Fruit fly (Drosophila melanogaster) whole organism, embryonic: ENCODE results near the gene CG46467.

ENCODE experiments used
- Atf3 ChIP-seq: fragments of 200-800 bp; sonication (Bioruptor generic); optimal IDR thresholded peaks from 3 replicates; lab custom pipeline; 2016; ENCODE audit warnings: missing biosample characterization, missing genetic modification characterization
- BtbVII ChIP-seq: fragments of 200-800 bp; sonication (Bioruptor generic); optimal IDR thresholded peaks from 3 replicates; lab custom pipeline; 2017; ENCODE audit warnings: missing biosample characterization, mild to moderate bottlenecking, missing genetic modification characterization
- CG10147 ChIP-seq: fragments of 200-800 bp; sonication (Bioruptor generic); optimal IDR thresholded peaks from 2 replicates; lab custom pipeline; 2019; ENCODE audit warnings: missing biosample characterization, mild to moderate bottlenecking, missing genetic modification characterization, moderate library complexity
- CG10366 ChIP-seq: fragments of 200-800 bp; sonication (Bioruptor generic); IDR thresholded peaks from 2 replicates; pipeline ENCODE4 v1.3.6; 2022; ENCODE audit warnings: missing biosample characterization, missing genetic modification characterization
- CG12769 ChIP-seq: fragments of 200-800 bp; sonication (Bioruptor generic); optimal IDR thresholded peaks from 2 replicates; lab custom pipeline; 2019; ENCODE audit warnings: missing biosample characterization, mild to moderate bottlenecking, missing genetic modification characterization, moderate library complexity
- CG12942 ChIP-seq: fragments of 200-800 bp; sonication (Bioruptor generic); optimal IDR thresholded peaks from 3 replicates; lab custom pipeline; 2016; ENCODE audit warnings: missing biosample characterization, missing genetic modification characterization
- CG16815 ChIP-seq: fragments of 200-800 bp; sonication (Bioruptor generic); optimal IDR thresholded peaks from 3 replicates; lab custom pipeline; 2017; ENCODE audit warnings: missing biosample characterization, mild to moderate bottlenecking, missing genetic modification characterization
- CG17328 ChIP-seq: fragments of 200-800 bp; sonication (Bioruptor generic); IDR thresholded peaks from 2 replicates; pipeline ENCODE4 v1.3.6; 2022; ENCODE audit warnings: missing biosample characterization, missing genetic modification characterization
- CG17912 ChIP-seq: fragments of 200-800 bp; sonication (Bioruptor generic); optimal IDR thresholded peaks from 2 replicates; lab custom pipeline; 2018; ENCODE audit warnings: missing biosample characterization, mild to moderate bottlenecking, missing genetic modification characterization
- CG18599 ChIP-seq: fragments of 200-800 bp; sonication (Bioruptor generic); optimal IDR thresholded peaks from 3 replicates; lab custom pipeline; 2017; ENCODE audit warnings: missing biosample characterization, missing genetic modification characterization, mild to moderate bottlenecking, moderate library complexity, missing genetic modification reagents
- CG18764 ChIP-seq: fragments of 200-800 bp; sonication (Bioruptor generic); optimal IDR thresholded peaks from 3 replicates; lab custom pipeline; 2016; ENCODE audit warnings: missing biosample characterization, missing genetic modification characterization
- CG4854 ChIP-seq: fragments of 200-800 bp; sonication (Bioruptor generic); optimal IDR thresholded peaks from 2 replicates; lab custom pipeline; 2016; ENCODE audit warnings: missing biosample characterization, missing genetic modification characterization, inconsistent platforms
- CG6254 ChIP-seq: fragments of 200-800 bp; sonication (Bioruptor generic); optimal IDR thresholded peaks from 3 replicates; lab custom pipeline; 2017; ENCODE audit warnings: mild to moderate bottlenecking, missing biosample characterization, missing genetic modification reagents, missing genetic modification characterization
- CG6813 ChIP-seq: fragments of 200-800 bp; sonication (Bioruptor generic); optimal IDR thresholded peaks from 2 replicates; lab custom pipeline; 2017; ENCODE audit warnings: missing biosample characterization, missing genetic modification characterization, mild to moderate bottlenecking, moderate library complexity, missing genetic modification reagents
- CG7786 ChIP-seq: fragments of 200-800 bp; sonication (Bioruptor generic); optimal IDR thresholded peaks from 2 replicates; lab custom pipeline; 2016; ENCODE audit warnings: missing biosample characterization, missing genetic modification characterization
- CG8290 ChIP-seq, 3 experiments: fragments of 200-800 bp; sonication (Bioruptor generic); optimal IDR thresholded peaks; 2 replicates each; lab custom pipeline; 2016 to 2019; ENCODE audit warnings: missing biosample characterization in 3 of 3, missing genetic modification characterization in 3 of 3, mild to moderate bottlenecking in 2 of 3, moderate library complexity in 1 of 3
- CG8478 ChIP-seq: fragments of >200 bp; optimal IDR thresholded peaks from 2 replicates; lab custom pipeline; 2018
- CG8924 ChIP-seq: fragments of 200-800 bp; optimal IDR thresholded peaks from 3 replicates; lab custom pipeline; 2019; ENCODE audit warnings: missing biosample characterization, mild to moderate bottlenecking, missing genetic modification characterization, moderate library complexity
- CG8944 ChIP-seq: fragments of 200-800 bp; sonication (Bioruptor generic); optimal IDR thresholded peaks from 3 replicates; lab custom pipeline; 2016; ENCODE audit warnings: missing biosample characterization, missing genetic modification characterization
- CG9215 ChIP-seq: fragments of 200-800 bp; sonication (Bioruptor generic); IDR thresholded peaks from 2 replicates; pipeline ENCODE4 v1.3.6; 2022; ENCODE audit warnings: missing biosample characterization, missing genetic modification characterization
- D ChIP-seq, 2 experiments: fragments of 200-800 bp in 1 of 2; fragments of >200 bp in 1 of 2; sonication (Bioruptor generic) in 1 of 2; optimal IDR thresholded peaks; 2 replicates in 1 of 2; 3 replicates in 1 of 2; lab custom pipeline; 2017; ENCODE audit warnings: mild to moderate bottlenecking in 1 of 2, missing biosample characterization in 1 of 2, missing genetic modification characterization in 1 of 2, missing genetic modification reagents in 1 of 2
- Dll ChIP-seq: fragments of 200-800 bp; sonication (Bioruptor generic); IDR thresholded peaks from 4 replicates; pipeline ENCODE4 v1.3.6; 2022; ENCODE audit warnings: missing biosample characterization, missing genetic modification characterization; ENCODE audit not compliant: partially characterized antibody
- Dref ChIP-seq: fragments of 200-800 bp; sonication (Bioruptor generic); IDR thresholded peaks from 2 replicates; pipeline ENCODE4 v1.3.6; 2022; ENCODE audit warnings: missing biosample characterization, missing genetic modification characterization
- Drgx ChIP-seq: fragments of 200-800 bp; sonication (Bioruptor generic); IDR thresholded peaks from 2 replicates; pipeline ENCODE4 v1.3.6; 2022; ENCODE audit warnings: missing biosample characterization, missing genetic modification characterization
- Fer3 ChIP-seq: fragments of 200-800 bp; sonication (Bioruptor generic); optimal IDR thresholded peaks from 2 replicates; lab custom pipeline; 2018; ENCODE audit warnings: missing biosample characterization, mild to moderate bottlenecking, missing genetic modification characterization, moderate library complexity
- Gsc ChIP-seq: fragments of 200-800 bp; sonication (Bioruptor generic); IDR thresholded peaks from 2 replicates; pipeline ENCODE4 v1.3.6; 2022; ENCODE audit warnings: missing biosample characterization, missing genetic modification characterization
- Gug ChIP-seq: fragments of 200-800 bp; sonication (Bioruptor generic); IDR thresholded peaks from 4 replicates; pipeline ENCODE4 v1.3.6; 2022; ENCODE audit warnings: missing biosample characterization, missing genetic modification characterization
- HHEX ChIP-seq: fragments of 200-800 bp; sonication (Bioruptor generic); optimal IDR thresholded peaks from 3 replicates; lab custom pipeline; 2017; ENCODE audit warnings: missing biosample characterization, mild to moderate bottlenecking, missing genetic modification characterization, missing genetic modification reagents
- HLH54F ChIP-seq: fragments of 200-800 bp; sonication (Bioruptor generic); optimal IDR thresholded peaks from 3 replicates; lab custom pipeline; 2016; ENCODE audit warnings: missing biosample characterization, missing genetic modification characterization
- Hr39 ChIP-seq: fragments of >200 bp; optimal IDR thresholded peaks from 2 replicates; lab custom pipeline; 2017
- Lhr ChIP-seq: fragments of 200-800 bp; sonication (Bioruptor generic); optimal IDR thresholded peaks from 3 replicates; lab custom pipeline; 2017; ENCODE audit warnings: mild to moderate bottlenecking, missing biosample characterization, missing genetic modification reagents, missing genetic modification characterization
- NC2β ChIP-seq: fragments of 200-800 bp; sonication (Bioruptor generic); optimal IDR thresholded peaks from 2 replicates; lab custom pipeline; 2016; ENCODE audit warnings: missing biosample characterization, missing genetic modification characterization
- NfI ChIP-seq: fragments of 200-800 bp; sonication (Bioruptor generic); optimal IDR thresholded peaks from 3 replicates; lab custom pipeline; 2018; ENCODE audit warnings: missing biosample characterization, mild to moderate bottlenecking, missing genetic modification characterization, moderate library complexity
- Trl ChIP-seq, 3 experiments: fragments of >200 bp in 2 of 3; fragments of 200-800 bp in 1 of 3; sonication (Bioruptor generic) in 1 of 3; optimal IDR thresholded peaks; 2 replicates in 1 of 3; 3 replicates in 2 of 3; lab custom pipeline; 2016 to 2017; ENCODE audit warnings: missing biosample characterization in 1 of 3, missing genetic modification characterization in 1 of 3
- Usf ChIP-seq: fragments of 200-800 bp; sonication (Bioruptor generic); optimal IDR thresholded peaks from 2 replicates; lab custom pipeline; 2017; ENCODE audit warnings: missing genotype, missing biosample characterization, missing genetic modification characterization
- ara ChIP-seq: fragments of 200-800 bp; sonication (Bioruptor generic); IDR thresholded peaks from 2 replicates; pipeline ENCODE4 v1.3.6; 2022; ENCODE audit warnings: missing biosample characterization, missing genetic modification characterization
- ase ChIP-seq: fragments of 200-800 bp; sonication (Bioruptor generic); IDR thresholded peaks from 3 replicates; pipeline ENCODE4 v1.3.6; 2022; ENCODE audit warnings: missing biosample characterization, missing genetic modification characterization
- ash1 ChIP-seq: fragments of 200-800 bp; sonication (Bioruptor generic); optimal IDR thresholded peaks from 2 replicates; lab custom pipeline; 2018; ENCODE audit warnings: missing biosample characterization, mild to moderate bottlenecking, missing genetic modification characterization
- bbx ChIP-seq: fragments of 200-800 bp; sonication (Bioruptor generic); IDR thresholded peaks from 2 replicates; pipeline ENCODE4 v1.3.6; 2022; ENCODE audit warnings: missing biosample characterization, missing genetic modification characterization; ENCODE audit not compliant: partially characterized antibody
- crol ChIP-seq: fragments of 200-800 bp; sonication (Bioruptor generic); IDR thresholded peaks from 2 replicates; pipeline ENCODE4 v1.3.6; 2022; ENCODE audit warnings: missing biosample characterization, missing genetic modification characterization
- dati ChIP-seq: fragments of 200-800 bp; sonication (Bioruptor generic); IDR thresholded peaks from 2 replicates; pipeline ENCODE4 v1.3.6; 2022; ENCODE audit warnings: missing biosample characterization, missing genetic modification characterization
- fru ChIP-seq: fragments of >200 bp; optimal IDR thresholded peaks from 2 replicates; lab custom pipeline; 2017
- ftz-f1 ChIP-seq: fragments of 200-800 bp; sonication (Bioruptor generic); optimal IDR thresholded peaks from 2 replicates; lab custom pipeline; 2016; ENCODE audit warnings: missing biosample characterization, missing genetic modification characterization
- gt ChIP-seq: fragments of 200-800 bp; sonication (Bioruptor generic); IDR thresholded peaks from 2 replicates; pipeline ENCODE4 v1.3.6; 2022; ENCODE audit warnings: missing biosample characterization, missing genetic modification characterization
- h ChIP-seq: fragments of >200 bp; optimal IDR thresholded peaks from 2 replicates; lab custom pipeline; 2017
- lov ChIP-seq, 2 experiments: fragments of 200-800 bp in 1 of 2; fragments of >200 bp in 1 of 2; sonication (Bioruptor generic) in 1 of 2; IDR thresholded peaks in 1 of 2; optimal IDR thresholded peaks in 1 of 2; 2 replicates in 1 of 2; 3 replicates in 1 of 2; pipeline versions ENCODE4 v1.3.6 to Lab custom; 2017 to 2022; ENCODE audit warnings: missing biosample characterization in 1 of 2, missing genetic modification characterization in 1 of 2
- peb ChIP-seq: fragments of 200-800 bp; sonication (Bioruptor generic); IDR thresholded peaks from 2 replicates; pipeline ENCODE4 v1.3.6; 2022; ENCODE audit warnings: missing biosample characterization, missing genetic modification characterization
- pum ChIP-seq: fragments of 200-800 bp; sonication (Bioruptor generic); optimal IDR thresholded peaks from 2 replicates; lab custom pipeline; 2016; ENCODE audit warnings: missing biosample characterization, missing genetic modification characterization
- sd ChIP-seq: fragments of 200-800 bp; sonication (Bioruptor generic); optimal IDR thresholded peaks from 3 replicates; lab custom pipeline; 2018; ENCODE audit warnings: missing biosample characterization, mild to moderate bottlenecking, missing genetic modification characterization, moderate library complexity
- sens ChIP-seq: fragments of 200-800 bp; sonication (Bioruptor generic); peaks from one replicate; lab custom pipeline; 2016; ENCODE audit warnings: missing biosample characterization, missing genetic modification characterization
- ttk ChIP-seq: fragments of 200-800 bp; sonication (Bioruptor generic); IDR thresholded peaks from 2 replicates; pipeline ENCODE4 v2.1.2; 2022; ENCODE audit warnings: missing biosample characterization, missing genetic modification characterization

The CG46467 gene

dm6 chr3R:9873753-9874117 is 746 bp upstream of the CG46467 start:
- TF ChIP-seq NfI (GFP tag; lab: Kevin White, UChicago) (peak; percentile 77), CG9215 (GFP tag; lab: Robert Waterston, UW) (peak; percentile 75), CG18764 (GFP tag; lab: Kevin White, UChicago) (peak; percentile 50), HLH54F (GFP tag; lab: Kevin White, UChicago) (peak; percentile 88), HHEX (GFP tag; lab: Kevin White, UChicago) (peak; percentile 73), Hr39 (lab: Kevin White, UChicago) (no peak), CG7786 (GFP tag; lab: Kevin White, UChicago) (peak; percentile 91), Trl (optimal IDR thresholded peaks at IDR 0.05; lab: Kevin White, UChicago) (no peak), Trl (GFP tag; optimal IDR thresholded peaks at IDR 0.05; lab: Kevin White, UChicago) (peak; percentile 84), CG18599 (GFP tag; lab: Kevin White, UChicago) (peak; percentile 84), NC2β (peak; percentile 29), fru (no peak), CG17328 (GFP tag; lab: Robert Waterston, UW) (peak; percentile 44; the same call in 1 of the 2 replicates), gt (no peak), Gsc (GFP tag; lab: Robert Waterston, UW) (no peak), CG8290 (GFP tag; optimal IDR thresholded peaks at IDR 0.05; lab: Kevin White, UChicago) (no peak), CG8290 (tag; optimal IDR thresholded peaks at IDR 0.05; lab: Kevin White, UChicago) (peak in 1 of 2 experiments; percentile 33), ttk (peak; percentile 62), CG6813 (GFP tag; lab: Kevin White, UChicago) (peak; percentile 13), Atf3 (GFP tag; lab: Kevin White, UChicago) (peak; percentile 58), ftz-f1 (GFP tag; lab: Kevin White, UChicago) (no peak), ash1 (no peak), CG17912 (GFP tag; lab: Kevin White, UChicago) (no peak), CG10147 (peak; percentile 77), CG8924 (tag; lab: Kevin White, UChicago) (peak; percentile 81), CG12942 (GFP tag; lab: Kevin White, UChicago) (peak; percentile 64), CG16815 (GFP tag; lab: Kevin White, UChicago) (peak; percentile 75), bbx (GFP tag; lab: Robert Waterston, UW) (no peak), Drgx (GFP tag; lab: Robert Waterston, UW) (peak; percentile 78), pum (GFP tag; lab: Kevin White, UChicago) (peak; percentile 84), sens (GFP tag; lab: Kevin White, UChicago) (peak; percentile 95), CG6254 (GFP tag; lab: Kevin White, UChicago) (no peak), ase (GFP tag; lab: Robert Waterston, UW) (no peak; the same call in 2 of the 3 replicates), sd (tag; lab: Kevin White, UChicago) (no peak), peb (GFP tag; lab: Robert Waterston, UW) (peak; percentile 65), Dref (GFP tag; lab: Robert Waterston, UW) (no peak), CG12769 (tag; lab: Kevin White, UChicago) (peak; percentile 28), ara (GFP tag; lab: Robert Waterston, UW) (no peak), Usf (GFP tag; lab: Kevin White, UChicago) (peak; percentile 47), Fer3 (tag; lab: Kevin White, UChicago) (peak; percentile 79), crol (GFP tag; lab: Robert Waterston, UW) (no peak), Lhr (GFP tag; lab: Kevin White, UChicago) (no peak), CG8478 (lab: Kevin White, UChicago) (no peak), CG8944 (GFP tag; lab: Kevin White, UChicago) (peak; percentile 83), Gug (GFP tag; lab: Robert Waterston, UW) (peak; percentile 81; the same call in 3 of the 4 replicates), D (optimal IDR thresholded peaks at IDR 0.05; lab: Kevin White, UChicago) (no peak), D (GFP tag; optimal IDR thresholded peaks at IDR 0.05; lab: Kevin White, UChicago) (peak; percentile 51), h (lab: Kevin White, UChicago) (no peak), CG10366 (peak; percentile 71), Dll (GFP tag; lab: Robert Waterston, UW) (no peak), CG4854 (GFP tag; lab: Kevin White, UChicago) (peak; percentile 73), lov (optimal IDR thresholded peaks at IDR 0.05; lab: Kevin White, UChicago) (no peak), lov (GFP tag; IDR thresholded peaks at IDR 0.05; lab: Robert Waterston, UW) (peak; percentile 48; the same call in 1 of the 3 replicates), dati (GFP tag; lab: Robert Waterston, UW) (peak; percentile 50; the same call in 1 of the 2 replicates), BtbVII (GFP tag; lab: Kevin White, UChicago) (peak; percentile 77)
